Worm (Caenorhabditis elegans) whole organism, L1 larva: ENCODE data around the gene Y54E2A.4.

Source experiments
- C16A3.4 ChIP-seq: fragments of 150-350 bp; optimal IDR thresholded peaks from 2 replicates; lab custom pipeline; 2014; ENCODE audit warnings: missing biosample characterization, missing genetic modification characterization
- F16B12.6 ChIP-seq: fragments of 150-350 bp; optimal IDR thresholded peaks from 2 replicates; lab custom pipeline; 2014; ENCODE audit warnings: missing biosample characterization, missing genetic modification characterization
- aha-1 ChIP-seq: fragments of 150-350 bp; optimal IDR thresholded peaks from 2 replicates; lab custom pipeline; 2014; ENCODE audit warnings: missing biosample characterization, missing genetic modification characterization
- ces-1 ChIP-seq: fragments of 150-350 bp; optimal IDR thresholded peaks from 2 replicates; lab custom pipeline; 2014; ENCODE audit warnings: missing biosample characterization, missing genetic modification reagents, missing genetic modification characterization
- dpl-1 ChIP-seq, 3 experiments: fragments of 150-350 bp in 2 of 3; sonication (generic microtip) in 1 of 3; optimal IDR thresholded peaks; 2 replicates each; lab custom pipeline; 2014 to 2017; ENCODE audit warnings: missing biosample characterization in 3 of 3, missing genetic modification characterization in 3 of 3, missing genetic modification reagents in 3 of 3
- efl-1 ChIP-seq, 4 experiments: fragments of 150-350 bp; optimal IDR thresholded peaks in 3 of 4; peaks in 1 of 4; 1 replicate in 1 of 4; 2 replicates in 3 of 4; lab custom pipeline; 2014; ENCODE audit warnings: missing biosample characterization in 2 of 4, missing genetic modification characterization in 2 of 4, missing genetic modification reagents in 2 of 4
- egl-13 ChIP-seq: sonication (generic microtip); optimal IDR thresholded peaks from 2 replicates; lab custom pipeline; 2016; ENCODE audit warnings: missing genotype, missing genetic modification reagents, missing genetic modification characterization, missing compliant biosample characterization
- elt-2 ChIP-seq: sonication (generic microtip); optimal IDR thresholded peaks from 2 replicates; lab custom pipeline; 2016; ENCODE audit warnings: missing genetic modification characterization, mild to moderate bottlenecking, inconsistent platforms, missing compliant biosample characterization, missing genetic modification reagents
- elt-3 ChIP-seq, 6 experiments: fragments of 150-350 bp in 1 of 6; sonication (generic microtip); optimal IDR thresholded peaks; 2 replicates each; lab custom pipeline; 2017 to 2018; ENCODE audit warnings: missing biosample characterization in 6 of 6, missing genetic modification characterization in 6 of 6, inconsistent platforms in 1 of 6
- ets-5 ChIP-seq: fragments of 200-800 bp; sonication (Bioruptor generic); IDR thresholded peaks from 2 replicates; pipeline ENCODE4 v1.3.6; 2022; ENCODE audit warnings: missing genetic modification characterization, missing compliant biosample characterization
- fkh-10 ChIP-seq: sonication (generic microtip); optimal IDR thresholded peaks from 2 replicates; lab custom pipeline; 2017; ENCODE audit warnings: missing biosample characterization, missing genetic modification reagents, missing genetic modification characterization
- fkh-4 ChIP-seq: sonication (generic microtip); optimal IDR thresholded peaks from 2 replicates; lab custom pipeline; 2016; ENCODE audit warnings: missing compliant biosample characterization, missing genetic modification characterization, borderline replicate concordance
- fos-1 ChIP-seq: fragments of 150-350 bp; optimal IDR thresholded peaks from 2 replicates; lab custom pipeline; 2014; ENCODE audit warnings: missing biosample characterization, missing genetic modification characterization
- grh-1 ChIP-seq: fragments of 200-800 bp; sonication (Bioruptor generic); IDR thresholded peaks from 2 replicates; pipeline ENCODE4 v1.3.6; 2022; ENCODE audit warnings: missing genetic modification reagents, missing genetic modification characterization, missing compliant biosample characterization
- hlh-17 ChIP-seq: fragments of 200-800 bp; sonication (Bioruptor generic); optimal IDR thresholded peaks from 2 replicates; lab custom pipeline; 2018; ENCODE audit warnings: missing genetic modification characterization, mild to moderate bottlenecking, missing compliant biosample characterization, moderate library complexity, borderline replicate concordance
- hlh-4 ChIP-seq: sonication (generic microtip); optimal IDR thresholded peaks from 2 replicates; lab custom pipeline; 2016; ENCODE audit warnings: mild to moderate bottlenecking, missing genetic modification characterization, missing compliant biosample characterization
- hpl-2 ChIP-seq: fragments of 150-350 bp; optimal IDR thresholded peaks from 2 replicates; lab custom pipeline; 2014; ENCODE audit warnings: missing biosample characterization, missing genetic modification reagents, missing genetic modification characterization
- lin-13 ChIP-seq: fragments of 150-350 bp; optimal IDR thresholded peaks from 2 replicates; lab custom pipeline; 2014; ENCODE audit warnings: missing biosample characterization, missing genetic modification reagents, missing genetic modification characterization
- lin-14 ChIP-seq: fragments of 200-800 bp; sonication (Bioruptor generic); optimal IDR thresholded peaks from 2 replicates; lab custom pipeline; 2018; ENCODE audit warnings: mild to moderate bottlenecking, missing genetic modification characterization, moderate library complexity, missing compliant biosample characterization
- mep-1 ChIP-seq: fragments of 150-350 bp; optimal IDR thresholded peaks from 2 replicates; lab custom pipeline; 2014; ENCODE audit warnings: missing biosample characterization, missing genetic modification characterization
- nhr-11 ChIP-seq: fragments of 150-350 bp; optimal IDR thresholded peaks from 2 replicates; lab custom pipeline; 2014; ENCODE audit warnings: missing biosample characterization, missing genetic modification characterization
- nhr-20 ChIP-seq: sonication (generic microtip); optimal IDR thresholded peaks from 2 replicates; lab custom pipeline; 2016; ENCODE audit warnings: mild to moderate bottlenecking, missing genetic modification characterization, missing compliant biosample characterization
- nhr-28 ChIP-seq: fragments of 150-350 bp; optimal IDR thresholded peaks from 2 replicates; lab custom pipeline; 2014; ENCODE audit warnings: missing biosample characterization, missing genetic modification characterization
- nhr-76 ChIP-seq: sonication (generic microtip); optimal IDR thresholded peaks from 2 replicates; lab custom pipeline; 2017; ENCODE audit warnings: missing biosample characterization, missing genetic modification characterization
- nhr-85 ChIP-seq: sonication (generic microtip); peaks from one replicate; lab custom pipeline; 2016; ENCODE audit warnings: missing genetic modification characterization, inconsistent platforms, missing compliant biosample characterization
- pax-3 ChIP-seq: fragments of 200-800 bp; sonication (Bioruptor generic); optimal IDR thresholded peaks from 2 replicates; lab custom pipeline; 2018; ENCODE audit warnings: mild to moderate bottlenecking, missing genetic modification characterization, moderate library complexity, missing compliant biosample characterization
- skn-1 ChIP-seq: fragments of 150-350 bp; optimal IDR thresholded peaks from 2 replicates; lab custom pipeline; 2014; ENCODE audit warnings: missing biosample characterization, missing genetic modification characterization
- snpc-4 ChIP-seq: fragments of 150-350 bp; optimal IDR thresholded peaks from 2 replicates; lab custom pipeline; 2014; ENCODE audit warnings: missing biosample characterization, missing genetic modification characterization
- tbx-2 ChIP-seq: sonication (generic microtip); optimal IDR thresholded peaks from 2 replicates; lab custom pipeline; 2016; ENCODE audit warnings: missing genetic modification characterization, missing compliant biosample characterization
- unc-130 ChIP-seq: fragments of 150-350 bp; optimal IDR thresholded peaks from 2 replicates; lab custom pipeline; 2017; ENCODE audit warnings: missing biosample characterization, missing genetic modification characterization, inconsistent platforms
- unc-30 ChIP-seq: sonication (generic microtip); optimal IDR thresholded peaks from 2 replicates; lab custom pipeline; 2017; ENCODE audit warnings: missing biosample characterization, missing genetic modification characterization
- unc-62 ChIP-seq: fragments of 150-350 bp; optimal IDR thresholded peaks from 2 replicates; lab custom pipeline; 2014; ENCODE audit warnings: missing biosample characterization, missing genetic modification reagents, missing genetic modification characterization
- unc-86 ChIP-seq: sonication (generic microtip); optimal IDR thresholded peaks from 2 replicates; lab custom pipeline; 2016; ENCODE audit warnings: missing genetic modification characterization, missing compliant biosample characterization
- vab-15 ChIP-seq: sonication (generic microtip); optimal IDR thresholded peaks from 2 replicates; lab custom pipeline; 2017; ENCODE audit warnings: missing genotype, mild to moderate bottlenecking, missing genetic modification characterization, missing compliant biosample characterization
- xbp-1 ChIP-seq: sonication (generic microtip); optimal IDR thresholded peaks from 2 replicates; lab custom pipeline; 2016; ENCODE audit warnings: missing genetic modification characterization, missing compliant biosample characterization
- zag-1 ChIP-seq: fragments of 150-350 bp; optimal IDR thresholded peaks from 2 replicates; lab custom pipeline; 2014; ENCODE audit warnings: missing biosample characterization, missing genetic modification characterization
- zip-4 ChIP-seq: fragments of 200-800 bp; sonication (Bioruptor generic); optimal IDR thresholded peaks from 2 replicates; lab custom pipeline; 2018; ENCODE audit warnings: mild to moderate bottlenecking, missing genetic modification characterization, moderate library complexity, missing compliant biosample characterization
- ztf-11 ChIP-seq, 2 experiments: sonication (generic microtip); optimal IDR thresholded peaks; 2 replicates each; lab custom pipeline; 2016 to 2017; ENCODE audit warnings: missing genetic modification characterization in 2 of 2, missing biosample characterization in 1 of 2, missing compliant biosample characterization in 1 of 2

Y54E2A.4 gene

ce11 chrII:14814894-14815568 lies 60.6 kb downstream of the Y54E2A.4 start, which contains the start of gene W01D2.1 (continued):
- peak; percentile 84 for TF ChIP-seq skn-1 (tag; lab: Kevin White, UChicago)
- TF ChIP-seq unc-62 (GFP tag; lab: Kevin White, UChicago): no peak
- TF ChIP-seq ces-1 (GFP tag; lab: Kevin White, UChicago): no peak
- TF ChIP-seq hpl-2 (GFP tag; lab: Kevin White, UChicago): no peak
- TF ChIP-seq ztf-11 (tag; optimal IDR thresholded peaks at IDR 0.05; lab: Kevin White, UChicago): no peak
- peak; percentile 75 for TF ChIP-seq snpc-4 (tag; lab: Kevin White, UChicago)
- peak; percentile 81 for TF ChIP-seq mep-1
- no peak for TF ChIP-seq nhr-11 (tag; lab: Kevin White, UChicago)
- peak in 2 of 6 experiments; percentile 18 to 64 for TF ChIP-seq elt-3 (tag; optimal IDR thresholded peaks at IDR 0.05; lab: Kevin White, UChicago)
- peak; percentile 62 for TF ChIP-seq lin-13
- no peak for TF ChIP-seq zag-1 (tag; lab: Kevin White, UChicago)
- TF ChIP-seq unc-86 (tag; lab: Kevin White, UChicago): peak; percentile 17
- TF ChIP-seq egl-13 (tag; lab: Kevin White, UChicago): no peak
- TF ChIP-seq unc-30 (tag; lab: Kevin White, UChicago): no peak
- peak; percentile 63 for TF ChIP-seq lin-14
- TF ChIP-seq tbx-2 (tag; lab: Kevin White, UChicago): peak; percentile 58
- no peak for TF ChIP-seq hlh-4
- TF ChIP-seq fos-1 (tag; lab: Kevin White, UChicago): peak; percentile 62
- peak; percentile 78 for TF ChIP-seq C16A3.4 (tag; lab: Kevin White, UChicago)
- peak; percentile 49 for TF ChIP-seq F16B12.6 (tag; lab: Kevin White, UChicago)
- no peak for TF ChIP-seq nhr-28 (tag; lab: Kevin White, UChicago)
- TF ChIP-seq vab-15 (tag; lab: Kevin White, UChicago): no peak
- TF ChIP-seq fkh-4 (tag; lab: Kevin White, UChicago): no peak
- TF ChIP-seq pax-3 (tag; lab: Kevin White, UChicago): no peak
- no peak for TF ChIP-seq zip-4
- TF ChIP-seq xbp-1 (tag; lab: Kevin White, UChicago): peak; percentile 66
- peak; percentile 92 to 94 (median 92) for TF ChIP-seq dpl-1 (GFP tag; optimal IDR thresholded peaks at IDR 0.05; lab: Kevin White, UChicago)
- TF ChIP-seq aha-1 (tag; lab: Kevin White, UChicago): no peak
- TF ChIP-seq elt-2 (tag; lab: Kevin White, UChicago): no peak
- no peak for TF ChIP-seq hlh-17 (GFP tag; lab: Kevin White, UChicago)
- TF ChIP-seq ets-5 (GFP tag; lab: Robert Waterston, UW): no peak
- no peak for TF ChIP-seq grh-1 (GFP tag; lab: Robert Waterston, UW)
- peak; percentile 67 for TF ChIP-seq unc-130 (tag; lab: Kevin White, UChicago)
- no peak for TF ChIP-seq nhr-76
- TF ChIP-seq fkh-10 (GFP tag; lab: Kevin White, UChicago): peak; percentile 28

DNA sequence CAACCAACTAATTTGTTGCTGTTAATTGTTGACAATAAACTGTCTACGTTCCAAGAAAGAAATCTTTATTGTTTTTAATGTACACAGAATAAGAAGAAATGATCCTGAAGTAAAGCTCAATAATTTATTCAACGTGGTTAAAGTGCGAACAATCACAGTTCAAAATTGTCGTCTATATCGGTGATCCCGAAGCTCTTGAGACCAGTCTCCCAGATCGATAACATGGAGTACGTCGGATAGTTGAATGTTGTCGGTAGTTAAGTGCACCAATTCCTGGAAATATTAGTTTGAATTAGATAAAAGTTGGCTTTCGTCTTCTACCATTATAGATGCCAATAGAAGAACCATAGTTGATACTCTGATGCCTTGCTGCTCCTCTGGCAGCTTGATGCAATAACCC lies 61.7 kb downstream of the Y54E2A.4 start:
- TF ChIP-seq zag-1 (tag; lab: Kevin White, UChicago): no peak
- TF ChIP-seq efl-1 (optimal IDR thresholded peaks at IDR 0.05; lab: Kevin White, UChicago): no peak
- TF ChIP-seq efl-1 (GFP tag; optimal IDR thresholded peaks at IDR 0.05 in 1 of 2; lab: Kevin White, UChicago): peak in 1 of 2 experiments; percentile 85
- TF ChIP-seq elt-2 (tag; lab: Kevin White, UChicago): no peak
- TF ChIP-seq, all 84 proteins: peak for 1

DNA sequence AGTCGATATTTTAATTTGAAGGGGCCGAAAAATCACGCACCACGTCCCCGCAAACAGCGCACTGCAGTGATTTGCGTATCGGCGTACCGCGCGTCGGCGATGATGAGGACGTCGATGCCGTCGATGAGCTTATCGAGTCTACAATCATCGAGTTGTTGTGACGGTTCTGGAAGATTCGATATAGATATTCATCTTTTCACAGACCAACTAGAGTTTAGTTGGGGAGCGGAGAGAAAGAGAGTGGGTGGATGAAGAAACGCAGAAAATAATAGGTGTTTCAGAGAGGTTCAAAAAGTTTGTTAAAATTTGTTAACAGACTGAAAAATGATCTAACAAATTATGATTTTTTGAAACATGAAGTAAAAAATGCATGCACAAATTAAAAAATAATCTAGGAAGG lies 64.0 kb downstream of the Y54E2A.4 start, which contains the start of gene nhr-61:
nhr-61 (minus strand) TSS at position 168 of the 400 bp plus-strand sequence.
- TF ChIP-seq efl-1 (optimal IDR thresholded peaks at IDR 0.05; lab: Kevin White, UChicago) (no peak), efl-1 (GFP tag; optimal IDR thresholded peaks at IDR 0.05 in 1 of 2; lab: Kevin White, UChicago) (no peak), nhr-85 (tag; lab: Kevin White, UChicago) (peak; percentile 84), mep-1 (peak; percentile 19), hpl-2 (GFP tag; lab: Kevin White, UChicago) (no peak), nhr-20 (peak; percentile 91)
